Worm (Caenorhabditis elegans) whole organism, L4/young adult: ENCODE measurements around the gene T06E6.10.

ENCODE experiments used
- W03F9.2 ChIP-seq: fragments of 150-350 bp; optimal IDR thresholded peaks from 2 replicates; lab custom pipeline; 2014; ENCODE audit warnings: missing biosample characterization, missing genetic modification characterization
- dao-5 ChIP-seq: sonication (generic microtip); optimal IDR thresholded peaks from 2 replicates; lab custom pipeline; 2016; ENCODE audit warnings: missing genotype, missing genetic modification characterization, moderate library complexity, missing compliant biosample characterization
- him-1 ChIP-seq: sonication (generic microtip); optimal IDR thresholded peaks from 2 replicates; lab custom pipeline; 2016; ENCODE audit warnings: missing genotype, missing genetic modification reagents, missing genetic modification characterization, missing compliant biosample characterization

The T06E6.10 gene

DNA sequence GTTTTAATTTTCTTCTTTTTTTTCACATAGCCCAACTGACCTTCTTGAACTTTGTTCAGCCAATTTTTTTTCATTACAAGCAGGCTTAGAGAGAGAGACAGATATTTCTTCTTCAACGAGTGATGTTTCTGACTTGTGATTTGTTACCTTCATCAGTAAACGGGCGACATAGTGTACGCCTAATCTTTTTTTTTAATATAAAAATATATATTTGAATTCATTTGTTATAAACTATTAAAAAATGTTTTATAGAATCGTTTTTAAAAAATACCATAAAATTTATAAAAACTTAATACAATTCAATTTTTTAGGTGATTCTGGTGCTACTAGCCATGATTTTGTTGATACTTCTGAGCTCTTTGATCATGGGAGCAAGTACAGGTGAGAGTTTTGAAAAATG lies at the start of gene T06E6.10:
Gene T06E6.10, plus strand, starts transcription at position 301 of the 400 bp plus-strand sequence.
- TF ChIP-seq dao-5 (tag; lab: Kevin White, UChicago) (no peak), him-1 (tag; lab: Kevin White, UChicago) (no peak), W03F9.2 (tag; lab: Kevin White, UChicago) (no peak)

DNA sequence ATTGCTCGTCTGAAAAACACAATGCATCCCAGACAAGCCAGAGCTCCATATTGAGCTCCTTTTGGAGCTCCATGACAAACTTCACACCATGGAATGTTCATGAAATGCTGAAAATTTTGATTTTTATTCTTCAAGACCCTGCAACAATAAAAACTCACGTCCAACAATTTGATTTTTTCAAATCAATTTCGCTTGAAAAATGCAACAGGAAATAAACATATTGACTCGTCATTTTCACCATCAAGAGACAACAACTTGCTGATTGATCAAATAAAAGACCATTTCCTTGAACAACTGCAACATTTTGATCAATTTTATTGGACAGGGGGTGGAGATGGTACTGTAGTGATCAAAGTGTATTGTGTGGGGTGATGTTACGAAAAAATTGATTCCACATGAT lies 48.2 kb upstream of the T06E6.10 start, which contains the start of gene nhr-269:
Gene nhr-269, minus strand, starts transcription at position 101 of the 400 bp plus-strand sequence.
- TF ChIP-seq W03F9.2 (tag; lab: Kevin White, UChicago): no peak

DNA sequence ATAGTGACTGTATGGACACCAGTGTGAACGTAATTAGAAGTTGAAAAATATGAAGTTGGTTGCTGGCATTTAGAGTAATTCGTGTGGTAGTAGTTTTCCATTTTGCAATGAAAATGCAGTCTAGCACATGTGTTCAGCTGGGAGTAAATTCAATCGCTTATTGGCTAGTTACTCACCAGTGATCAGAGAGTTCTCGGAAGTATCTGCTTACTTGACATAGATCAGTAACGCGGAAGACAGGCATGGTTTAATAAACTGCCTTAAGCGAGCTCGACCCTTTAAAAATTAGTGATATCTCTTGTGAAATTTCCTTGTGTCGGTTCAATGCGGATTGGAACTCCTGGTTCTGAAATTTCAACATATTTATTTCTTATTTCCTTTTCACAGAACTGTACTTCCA lies 41.7 kb upstream of the T06E6.10 start, which contains the start of gene srh-52:
Gene srh-52, minus strand, starts transcription at position 101 of the 400 bp plus-strand sequence.
- no peak for TF ChIP-seq him-1 (tag; lab: Kevin White, UChicago)
- no peak for TF ChIP-seq W03F9.2 (tag; lab: Kevin White, UChicago)
- no peak for TF ChIP-seq dao-5 (tag; lab: Kevin White, UChicago)

DNA sequence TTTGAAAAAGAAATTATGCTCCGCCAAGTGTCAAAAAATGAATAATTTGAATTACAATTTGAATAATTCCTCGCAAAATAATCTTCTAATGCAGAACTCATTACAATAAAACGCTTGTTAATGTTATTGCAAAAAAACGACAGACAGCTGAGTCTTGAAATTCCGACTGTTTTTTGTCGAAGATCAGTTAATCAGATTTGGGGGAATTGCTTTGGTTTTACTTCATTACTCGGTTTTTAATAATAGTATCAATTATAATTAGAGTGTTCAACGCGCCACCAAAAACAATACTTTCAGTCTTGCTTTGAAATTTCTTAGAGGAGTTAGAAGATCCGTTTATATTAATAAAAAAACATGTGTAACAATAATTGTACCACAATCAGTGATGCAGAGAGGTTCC lies 40.0 kb upstream of the T06E6.10 start, which contains the start of gene srh-122:
Gene srh-122, minus strand, starts transcription at position 101 of the 400 bp plus-strand sequence.
- no peak for TF ChIP-seq W03F9.2 (tag; lab: Kevin White, UChicago)
- no peak for TF ChIP-seq him-1 (tag; lab: Kevin White, UChicago)
- no peak for TF ChIP-seq dao-5 (tag; lab: Kevin White, UChicago)

DNA sequence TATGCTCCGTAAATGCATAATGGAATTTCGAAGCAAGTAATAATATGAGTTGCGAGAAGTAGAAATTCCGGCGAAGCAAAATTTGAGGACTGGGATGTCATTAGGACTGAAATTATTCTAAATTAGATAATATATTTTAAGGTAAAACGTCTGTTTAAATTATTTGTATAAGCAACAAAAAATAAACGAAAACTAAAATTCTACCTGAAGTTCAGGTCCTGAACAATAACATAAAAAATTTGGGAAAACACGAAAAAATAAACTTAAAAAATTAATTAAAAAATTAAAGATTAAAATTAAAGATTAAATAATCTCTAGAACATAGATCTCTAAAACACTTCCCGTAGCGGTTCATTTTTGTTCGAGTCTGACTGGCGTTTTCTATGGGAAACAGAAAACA lies 38.1 kb upstream of the T06E6.10 start, which contains the start of gene srh-251:
Gene srh-251, minus strand, starts transcription at position 101 of the 400 bp plus-strand sequence.
- no peak for TF ChIP-seq him-1 (tag; lab: Kevin White, UChicago)
- no peak for TF ChIP-seq W03F9.2 (tag; lab: Kevin White, UChicago)
- no peak for TF ChIP-seq dao-5 (tag; lab: Kevin White, UChicago)

DNA sequence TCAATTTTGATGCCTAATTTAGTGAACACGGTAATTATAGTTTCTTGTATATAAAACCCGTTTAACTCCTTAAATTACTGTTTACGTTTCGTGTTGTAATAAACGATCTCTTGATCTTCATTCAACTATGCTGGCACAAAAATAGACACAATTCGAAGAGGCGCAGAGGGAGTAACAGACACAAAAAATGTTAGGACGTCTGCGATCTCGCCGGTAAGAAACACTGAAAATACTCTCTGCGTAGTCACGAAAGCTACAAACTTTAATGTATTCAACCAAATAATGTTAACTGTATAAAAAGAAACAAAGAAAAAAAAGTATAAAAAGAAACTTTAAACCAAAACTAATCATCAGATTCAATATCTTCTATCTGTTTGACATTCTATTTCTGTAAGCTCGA lies 37.1 kb upstream of the T06E6.10 start, which contains the start of gene dhs-23:
Gene dhs-23, plus strand, starts transcription at position 363 of the 400 bp plus-strand sequence.
- TF ChIP-seq dao-5 (tag; lab: Kevin White, UChicago) (no peak), him-1 (tag; lab: Kevin White, UChicago) (no peak)

DNA sequence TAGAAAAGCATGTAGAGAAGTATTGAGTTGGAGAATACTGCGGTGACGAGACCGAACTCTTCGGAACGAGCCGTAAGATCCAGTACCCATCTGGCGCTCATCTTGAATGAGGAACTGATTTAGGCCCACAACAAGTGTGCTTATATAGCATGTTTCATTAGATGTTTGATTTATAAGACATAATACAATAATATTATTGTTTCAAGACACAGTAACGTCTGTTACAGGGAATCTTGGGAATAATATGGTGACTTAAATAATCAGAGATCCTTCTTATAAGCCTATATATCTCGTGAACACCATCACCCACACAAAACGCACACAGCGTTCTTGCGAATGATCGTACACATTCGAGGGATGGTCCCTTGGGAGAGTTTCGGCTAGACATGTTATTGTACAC lies 34.2 kb upstream of the T06E6.10 start, which contains the start of gene str-88:
Gene str-88, minus strand, starts transcription at position 101 of the 400 bp plus-strand sequence.
- no peak for TF ChIP-seq dao-5 (tag; lab: Kevin White, UChicago)
- TF ChIP-seq W03F9.2 (tag; lab: Kevin White, UChicago): no peak
- TF ChIP-seq him-1 (tag; lab: Kevin White, UChicago): no peak

DNA sequence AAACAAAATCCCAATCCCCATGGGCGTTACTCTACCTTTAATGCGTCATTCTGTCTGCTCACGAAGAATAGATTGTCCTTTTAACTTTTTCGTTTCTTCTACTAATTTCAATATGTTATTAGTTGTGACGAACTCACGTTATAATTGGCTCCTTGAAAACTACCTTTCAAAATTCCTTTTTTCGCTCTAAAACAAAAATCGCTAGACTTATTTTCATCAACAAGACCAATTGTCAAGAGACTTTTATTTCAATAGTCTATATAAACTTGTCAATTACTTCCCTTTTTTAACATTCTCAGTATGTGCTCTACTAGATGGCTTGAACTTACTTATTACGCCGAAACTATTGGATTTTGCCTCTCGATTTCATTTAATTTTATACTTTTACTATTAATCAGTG lies 33.2 kb upstream of the T06E6.10 start, which contains the start of gene str-102:
Gene str-102, plus strand, starts transcription at position 301 of the 400 bp plus-strand sequence.
- TF ChIP-seq him-1 (tag; lab: Kevin White, UChicago) (no peak), dao-5 (tag; lab: Kevin White, UChicago) (no peak), W03F9.2 (tag; lab: Kevin White, UChicago) (no peak)

DNA sequence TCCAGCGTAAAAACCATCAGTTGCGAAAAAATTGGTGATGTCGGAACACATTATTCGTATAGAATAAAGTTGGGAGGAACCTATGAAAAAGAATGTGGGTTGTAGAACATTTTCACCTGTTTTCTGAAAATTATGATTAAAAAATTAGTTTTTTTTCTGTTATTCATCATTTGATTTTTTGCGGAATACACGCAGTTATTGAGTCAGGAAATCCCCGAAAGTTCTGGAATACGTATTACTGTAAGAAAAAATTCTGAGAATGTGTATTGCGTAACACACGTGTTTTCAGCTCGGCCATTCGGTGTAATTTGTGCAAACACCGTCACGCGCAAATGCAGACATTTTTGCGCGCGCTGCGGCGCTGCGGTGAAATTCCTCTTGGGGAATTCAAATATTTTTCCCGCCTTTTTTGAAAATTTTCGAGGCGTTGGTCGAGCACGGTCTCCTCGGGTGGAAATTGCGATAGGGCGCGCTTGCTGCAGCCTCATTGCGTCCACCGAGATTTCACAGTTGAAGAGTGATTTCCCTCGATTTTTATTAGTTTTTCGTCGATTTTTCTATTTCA lies 29.0 kb upstream of the T06E6.10 start, which contains the start of gene srh-170:
Gene srh-170, minus strand, starts transcription at position 51 of the 565 bp plus-strand sequence.
- TF ChIP-seq W03F9.2 (tag; lab: Kevin White, UChicago): no peak
- no peak for TF ChIP-seq him-1 (tag; lab: Kevin White, UChicago)
- no peak for TF ChIP-seq dao-5 (tag; lab: Kevin White, UChicago)

DNA sequence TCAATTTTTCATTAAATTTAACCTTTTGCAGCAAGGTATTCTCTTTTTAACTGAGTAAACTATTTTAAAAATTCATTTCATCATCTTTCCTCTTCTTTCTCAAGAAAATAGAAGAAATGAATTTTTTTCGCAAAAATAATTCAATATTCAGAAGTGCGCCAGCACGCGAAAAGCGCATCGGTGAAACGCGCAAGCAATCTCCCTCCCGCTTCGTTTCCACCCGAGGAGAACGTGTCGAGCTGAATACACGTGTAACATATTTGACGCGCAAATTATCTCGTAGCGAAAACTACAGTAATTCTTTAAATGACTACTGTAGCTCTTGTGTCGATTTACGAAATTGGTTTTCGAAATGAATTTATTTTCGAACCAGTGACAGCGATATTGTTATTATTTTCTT lies 25.9 kb upstream of the T06E6.10 start:
- no peak for TF ChIP-seq W03F9.2 (tag; lab: Kevin White, UChicago)
- TF ChIP-seq dao-5 (tag; lab: Kevin White, UChicago): no peak
- TF ChIP-seq him-1 (tag; lab: Kevin White, UChicago): no peak

DNA sequence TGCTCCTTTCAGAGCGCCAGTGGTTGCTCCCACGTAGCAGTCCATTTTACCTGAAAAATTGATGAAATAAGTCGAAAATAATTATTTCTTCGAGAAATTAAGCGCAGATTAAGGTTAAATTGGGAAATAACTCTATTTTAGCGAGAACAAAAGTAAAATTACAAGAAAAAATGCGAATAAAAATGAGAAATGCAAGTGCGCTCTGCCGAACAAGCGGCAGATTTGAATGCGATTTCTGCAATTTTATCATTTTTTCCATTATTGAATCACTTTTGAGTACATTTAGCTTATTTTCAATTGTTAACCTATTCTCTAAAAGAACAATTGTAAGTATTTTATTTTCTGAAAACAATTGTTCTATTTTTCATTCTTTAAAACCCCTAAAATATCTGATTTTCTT lies 23.0 kb upstream of the T06E6.10 start, which contains the start of gene T06E6.1:
Gene T06E6.1, minus strand, starts transcription at position 56 of the 400 bp plus-strand sequence.
- TF ChIP-seq W03F9.2 (tag; lab: Kevin White, UChicago) (no peak), dao-5 (tag; lab: Kevin White, UChicago) (no peak), him-1 (tag; lab: Kevin White, UChicago) (no peak)

DNA sequence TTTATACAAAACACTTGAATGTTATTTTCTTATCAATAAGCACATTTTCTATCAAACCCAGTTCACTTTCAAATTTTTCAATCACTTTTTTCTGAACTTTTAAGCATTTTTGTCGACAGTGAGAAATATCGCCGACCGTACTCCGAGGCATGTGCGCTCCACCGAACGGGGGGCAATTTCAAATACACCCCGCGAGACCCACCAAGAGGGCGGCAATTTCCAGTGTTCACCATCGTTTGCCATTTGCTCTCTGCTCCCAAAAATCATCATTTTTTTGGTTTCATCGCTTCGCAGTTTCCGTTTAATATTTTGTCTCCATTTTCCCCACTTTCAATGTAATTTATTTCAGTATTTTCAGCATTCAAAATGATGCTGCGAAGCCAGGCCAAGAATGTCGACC lies 22.6 kb upstream of the T06E6.10 start, which contains the start of gene cyb-3:
Gene cyb-3, plus strand, starts transcription at position 350 of the 400 bp plus-strand sequence.
- TF ChIP-seq W03F9.2 (tag; lab: Kevin White, UChicago) (no peak), him-1 (tag; lab: Kevin White, UChicago) (no peak), dao-5 (tag; lab: Kevin White, UChicago) (no peak)

DNA sequence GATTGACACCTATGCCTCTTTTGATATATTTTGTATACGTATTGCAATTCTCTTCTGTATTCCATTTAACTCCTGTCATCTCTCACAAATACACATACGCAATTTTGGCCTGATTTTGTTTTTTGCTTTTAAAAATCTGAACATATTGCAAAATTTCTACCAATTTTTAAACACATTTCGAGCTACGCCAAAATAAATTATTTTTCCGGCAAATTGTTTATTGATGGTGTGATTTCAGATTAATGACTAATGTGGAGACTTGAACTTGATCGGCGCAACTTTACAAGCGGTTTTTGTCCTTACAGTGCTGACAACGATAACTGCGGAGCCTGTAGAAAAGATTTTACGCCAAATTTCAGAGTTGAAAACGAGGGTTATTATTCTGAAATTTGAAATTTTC lies 20.8 kb upstream of the T06E6.10 start:
- TF ChIP-seq dao-5 (tag; lab: Kevin White, UChicago): no peak
- no peak for TF ChIP-seq him-1 (tag; lab: Kevin White, UChicago)
- no peak for TF ChIP-seq W03F9.2 (tag; lab: Kevin White, UChicago)
